Worm (Caenorhabditis elegans): Measurements from ENCODE around the gene glit-1.
A peak's percentile ranks its signal among the peaks of the same experiment; 100 is the strongest.

Gene glit-1

ce11 chrX:4711698-4712329, at the start of gene glit-1, which contains the start of gene dnj-14:
Gene glit-1, plus strand, starts transcription at chrX:4712279.
Gene dnj-14, minus strand, starts transcription at chrX:4711748.
- TF ChIP-seq him-1 (tag; optimal IDR thresholded peaks at IDR 0.05) (peak; percentile 74), dao-5 (tag; optimal IDR thresholded peaks at IDR 0.05) (peak; percentile 19), W03F9.2 (tag; optimal IDR thresholded peaks at IDR 0.05) (peak; percentile 73)

ce11 chrX:4662293-4662825, 49.7 kb upstream of the glit-1 start:
- TF ChIP-seq W03F9.2 (tag; optimal IDR thresholded peaks at IDR 0.05) (no peak), him-1 (tag; optimal IDR thresholded peaks at IDR 0.05) (no peak), dao-5 (tag; optimal IDR thresholded peaks at IDR 0.05) (no peak)

- TF ChIP-seq W03F9.2 (tag; optimal IDR thresholded peaks at IDR 0.05) (no peak), dao-5 (tag; optimal IDR thresholded peaks at IDR 0.05) (no peak), him-1 (tag; optimal IDR thresholded peaks at IDR 0.05) (no peak)
These were observed 49.0 kb upstream of the glit-1 start for ce11 chrX:4662964-4663684.

- no peak for TF ChIP-seq W03F9.2 (tag; optimal IDR thresholded peaks at IDR 0.05)
- no peak for TF ChIP-seq him-1 (tag; optimal IDR thresholded peaks at IDR 0.05)
- TF ChIP-seq dao-5 (tag; optimal IDR thresholded peaks at IDR 0.05): no peak
These were observed 47.4 kb upstream of the glit-1 start for ce11 chrX:4664649-4665048.

- TF ChIP-seq dao-5 (tag; optimal IDR thresholded peaks at IDR 0.05) (no peak), him-1 (tag; optimal IDR thresholded peaks at IDR 0.05) (no peak), W03F9.2 (tag; optimal IDR thresholded peaks at IDR 0.05) (no peak)
These were observed 44.3 kb upstream of the glit-1 start, which contains the start of gene mfsd-12 for ce11 chrX:4667788-4668187. Gene mfsd-12, plus strand, starts transcription at chrX:4668088.

ce11 chrX:4671837-4672236, 40.2 kb upstream of the glit-1 start:
- TF ChIP-seq W03F9.2 (tag; optimal IDR thresholded peaks at IDR 0.05): no peak
- no peak for TF ChIP-seq him-1 (tag; optimal IDR thresholded peaks at IDR 0.05)
- TF ChIP-seq dao-5 (tag; optimal IDR thresholded peaks at IDR 0.05): no peak

ce11 chrX:4673165-4673756, 38.8 kb upstream of the glit-1 start, which contains the start of gene tmem-135:
Gene tmem-135, plus strand, starts transcription at chrX:4673706.
- no peak for TF ChIP-seq W03F9.2 (tag; optimal IDR thresholded peaks at IDR 0.05)
- TF ChIP-seq dao-5 (tag; optimal IDR thresholded peaks at IDR 0.05): no peak
- TF ChIP-seq him-1 (tag; optimal IDR thresholded peaks at IDR 0.05): no peak

- TF ChIP-seq him-1 (tag; optimal IDR thresholded peaks at IDR 0.05): no peak
- no peak for TF ChIP-seq W03F9.2 (tag; optimal IDR thresholded peaks at IDR 0.05)
- TF ChIP-seq dao-5 (tag; optimal IDR thresholded peaks at IDR 0.05): no peak
These were observed 35.4 kb upstream of the glit-1 start for ce11 chrX:4676702-4677101.

- TF ChIP-seq him-1 (tag; optimal IDR thresholded peaks at IDR 0.05): no peak
- no peak for TF ChIP-seq W03F9.2 (tag; optimal IDR thresholded peaks at IDR 0.05)
- no peak for TF ChIP-seq dao-5 (tag; optimal IDR thresholded peaks at IDR 0.05)
These were observed 34.0 kb upstream of the glit-1 start, which contains the start of gene flp-11 for ce11 chrX:4678029-4678428. Gene flp-11, minus strand, starts transcription at chrX:4678129.

ce11 chrX:4682616-4683015, 29.5 kb upstream of the glit-1 start, which contains the start of gene K02G10.15:
Gene K02G10.15, minus strand, starts transcription at chrX:4682716.
- TF ChIP-seq W03F9.2 (tag; optimal IDR thresholded peaks at IDR 0.05): no peak
- no peak for TF ChIP-seq him-1 (tag; optimal IDR thresholded peaks at IDR 0.05)
- TF ChIP-seq dao-5 (tag; optimal IDR thresholded peaks at IDR 0.05): no peak

ce11 chrX:4685579-4685978, 26.5 kb upstream of the glit-1 start:
- TF ChIP-seq dao-5 (tag; optimal IDR thresholded peaks at IDR 0.05): no peak
- no peak for TF ChIP-seq W03F9.2 (tag; optimal IDR thresholded peaks at IDR 0.05)
- TF ChIP-seq him-1 (tag; optimal IDR thresholded peaks at IDR 0.05): no peak

- TF ChIP-seq W03F9.2 (tag; optimal IDR thresholded peaks at IDR 0.05) (no peak), dao-5 (tag; optimal IDR thresholded peaks at IDR 0.05) (no peak), him-1 (tag; optimal IDR thresholded peaks at IDR 0.05) (no peak)
These were observed 20.8 kb upstream of the glit-1 start, which contains the start of gene K02G10.5 for ce11 chrX:4691148-4691773. Gene K02G10.5, minus strand, starts transcription at chrX:4691198.

Measured in whole organism, L4/young adult.